Worm (Caenorhabditis elegans) whole organism, young adult: ENCODE measurements around the gene F54F2.14.

ENCODE experiments used
- F55B11.4 ChIP-seq: sonication (generic microtip); optimal IDR thresholded peaks from 2 replicates; lab custom pipeline; 2016; ENCODE audit warnings: missing compliant biosample characterization, missing genetic modification characterization, borderline replicate concordance; ENCODE audit not compliant: insufficient read depth
- Y53F4B.3 ChIP-seq: fragments of 200-800 bp; sonication (Bioruptor generic); IDR thresholded peaks from 2 replicates; pipeline ENCODE4 v1.3.6; 2022; ENCODE audit warnings: missing genetic modification reagents, missing genetic modification characterization, missing compliant biosample characterization
- hrde-1 ChIP-seq: sonication (generic microtip); optimal IDR thresholded peaks from 2 replicates; lab custom pipeline; 2016; ENCODE audit warnings: missing genetic modification characterization, mild to moderate bottlenecking, missing compliant biosample characterization, moderate library complexity, missing genotype, missing genetic modification reagents, borderline replicate concordance
- lin-26 ChIP-seq: fragments of 200-800 bp; sonication (Bioruptor generic); IDR thresholded peaks from 2 replicates; pipeline ENCODE4 v1.3.6; 2022; ENCODE audit warnings: missing genetic modification reagents, missing genetic modification characterization, missing compliant biosample characterization
- rcor-1 ChIP-seq: fragments of 200-800 bp; sonication (Bioruptor generic); IDR thresholded peaks from 2 replicates; pipeline ENCODE4 v1.3.6; 2022; ENCODE audit warnings: missing genetic modification reagents, missing genetic modification characterization, missing compliant biosample characterization

DNA sequence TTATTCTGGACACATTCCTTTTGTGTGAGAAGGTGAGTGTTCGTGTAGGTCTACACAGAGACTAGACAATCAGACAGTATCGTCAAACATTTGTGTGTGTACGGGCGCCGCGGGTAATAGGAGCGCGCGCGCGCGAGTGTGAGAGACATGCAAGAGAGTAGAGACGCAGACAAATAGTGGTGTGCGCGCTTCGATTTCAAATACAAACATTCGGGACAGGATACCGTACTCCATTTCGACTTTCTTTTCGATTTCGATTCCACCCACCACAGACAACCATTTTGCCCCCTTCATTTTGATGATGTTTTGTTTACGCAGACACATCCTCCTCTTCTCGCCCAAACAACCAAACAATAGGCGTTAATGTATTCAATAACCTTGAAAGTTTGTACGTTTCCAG, 3.4 kb downstream of the F54F2.14 start:
- TF ChIP-seq rcor-1 (0 out of 2 replicates have a peak, but pooled peaks have one; percentile 23), lin-26 (0 out of 2 replicates have a peak, but pooled peaks have one; percentile 48), Y53F4B.3 (GFP tag; lab: Robert Waterston, UW) (no peak), F55B11.4 (tag; lab: Kevin White, UChicago) (no peak), hrde-1 (tag; lab: Kevin White, UChicago) (no peak)
